Worm (Caenorhabditis elegans) whole organism, midembryonic: ENCODE results near the gene srab-7.

Experiments used
- flt-1 ChIP-seq: fragments of 200-800 bp; sonication (Bioruptor generic); IDR thresholded peaks from 2 replicates; pipeline ENCODE4 v1.3.6; 2022; ENCODE audit warnings: missing genetic modification characterization, missing compliant biosample characterization
- ref-1 ChIP-seq: fragments of 200-800 bp; sonication (Bioruptor generic); conservative IDR thresholded peaks from 2 replicates; pipeline ENCODE4 v1.3.6; 2022; ENCODE audit warnings: missing genetic modification reagents, missing genetic modification characterization, missing compliant biosample characterization
- ztf-29 ChIP-seq: fragments of 200-800 bp; sonication (Bioruptor generic); IDR thresholded peaks from 2 replicates; pipeline ENCODE4 v1.3.6; 2022; ENCODE audit warnings: missing genetic modification reagents, missing genetic modification characterization, missing compliant biosample characterization

DNA sequence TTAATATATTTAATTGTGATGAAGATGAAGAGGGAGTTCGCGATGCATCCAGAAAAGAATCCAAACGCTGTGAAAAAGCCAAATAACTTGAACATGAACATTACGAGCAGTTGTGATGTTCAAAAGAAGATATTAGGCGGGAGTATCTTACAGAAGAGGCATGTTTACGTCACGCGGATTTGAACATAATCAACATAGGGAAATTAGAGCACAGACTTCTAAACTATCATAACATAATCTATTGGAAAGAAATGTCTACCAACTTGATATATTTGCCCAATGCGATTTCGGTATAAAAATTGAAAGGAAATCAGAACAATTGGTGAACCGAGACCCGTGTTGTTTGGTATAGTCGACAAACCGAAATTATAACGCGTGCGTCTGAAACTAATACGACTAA is 50.8 kb downstream of the srab-7 start, which contains the start of gene str-66:
- TF ChIP-seq ref-1, result no peak
- TF ChIP-seq flt-1 (GFP tag; lab: Robert Waterston, UW), result no peak
- TF ChIP-seq ztf-29 (GFP tag; lab: Robert Waterston, UW), result no peak
